Fruit fly (Drosophila melanogaster) whole organism, pupa: ENCODE data around the gene spirit.

ENCODE experiments used
- CG10348 ChIP-seq: fragments of 200-800 bp; sonication (Bioruptor generic); IDR thresholded peaks from 2 replicates; pipeline ENCODE4 v1.3.6; 2022; ENCODE audit warnings: missing biosample characterization, missing genetic modification characterization
- CG12605 ChIP-seq: fragments of 200-800 bp; sonication (Bioruptor generic); IDR thresholded peaks from 2 replicates; pipeline ENCODE4 v1.3.6; 2022; ENCODE audit warnings: missing biosample characterization, missing genetic modification characterization
- CG13204 ChIP-seq: fragments of 200-800 bp; sonication (Bioruptor generic); optimal IDR thresholded peaks from 2 replicates; lab custom pipeline; 2018; ENCODE audit warnings: missing biosample characterization, mild to moderate bottlenecking, missing genetic modification characterization, moderate library complexity
- CG14655 ChIP-seq: fragments of 200-800 bp; sonication (Bioruptor generic); optimal IDR thresholded peaks from 3 replicates; lab custom pipeline; 2017; ENCODE audit warnings: mild to moderate bottlenecking, missing biosample characterization, missing genetic modification reagents, missing genetic modification characterization
- CG15710 ChIP-seq: fragments of 200-800 bp; sonication (Bioruptor generic); optimal IDR thresholded peaks from 2 replicates; lab custom pipeline; 2018; ENCODE audit warnings: missing biosample characterization, mild to moderate bottlenecking, missing genetic modification characterization, moderate library complexity
- CG17806 ChIP-seq: fragments of 200-800 bp; sonication (Bioruptor generic); optimal IDR thresholded peaks from 2 replicates; lab custom pipeline; 2018; ENCODE audit warnings: missing biosample characterization, mild to moderate bottlenecking, missing genetic modification characterization, moderate library complexity
- CG32121 ChIP-seq: fragments of 200-800 bp; sonication (Bioruptor generic); IDR thresholded peaks from 2 replicates; pipeline ENCODE4 v1.3.6; 2022; ENCODE audit warnings: missing biosample characterization, missing genetic modification characterization
- CG34367 ChIP-seq: fragments of 200-800 bp; sonication (Bioruptor generic); optimal IDR thresholded peaks from 2 replicates; lab custom pipeline; 2018; ENCODE audit warnings: missing biosample characterization, mild to moderate bottlenecking, missing genetic modification characterization
- CG4496 ChIP-seq: fragments of 200-800 bp; sonication (Bioruptor generic); IDR thresholded peaks from 3 replicates; pipeline ENCODE4 v1.3.6; 2022; ENCODE audit warnings: missing biosample characterization, missing genetic modification characterization
- CG8159 ChIP-seq: fragments of 200-800 bp; sonication (Bioruptor generic); optimal IDR thresholded peaks from 3 replicates; lab custom pipeline; 2018; ENCODE audit warnings: missing biosample characterization, mild to moderate bottlenecking, missing genetic modification characterization, moderate library complexity
- CG8301 ChIP-seq: fragments of 200-800 bp; sonication (Bioruptor generic); optimal IDR thresholded peaks from 2 replicates; lab custom pipeline; 2018; ENCODE audit warnings: missing biosample characterization, mild to moderate bottlenecking, missing genetic modification characterization
- CG9948 ChIP-seq: fragments of 200-800 bp; sonication (Bioruptor generic); optimal IDR thresholded peaks from 2 replicates; lab custom pipeline; 2018; ENCODE audit warnings: missing biosample characterization, mild to moderate bottlenecking, missing genetic modification characterization, moderate library complexity
- D1 ChIP-seq: fragments of 200-800 bp; sonication (Bioruptor generic); optimal IDR thresholded peaks from 2 replicates; lab custom pipeline; 2018; ENCODE audit warnings: missing biosample characterization, mild to moderate bottlenecking, missing genetic modification characterization, moderate library complexity
- EcR ChIP-seq: fragments of 200-800 bp; sonication (Bioruptor generic); optimal IDR thresholded peaks from 3 replicates; lab custom pipeline; 2019; ENCODE audit warnings: missing biosample characterization, missing genetic modification characterization, mild to moderate bottlenecking, moderate library complexity, missing genetic modification reagents
- Ets98B ChIP-seq: fragments of 200-800 bp; sonication (Bioruptor generic); IDR thresholded peaks from 2 replicates; pipeline ENCODE4 v1.3.6; 2022; ENCODE audit warnings: missing biosample characterization, missing genetic modification characterization
- Pif1A ChIP-seq: fragments of 200-800 bp; sonication (Bioruptor generic); optimal IDR thresholded peaks from 3 replicates; lab custom pipeline; 2016; ENCODE audit warnings: missing biosample characterization, missing genetic modification characterization
- Pif1B ChIP-seq: fragments of 200-800 bp; sonication (Bioruptor generic); optimal IDR thresholded peaks from 3 replicates; lab custom pipeline; 2016; ENCODE audit warnings: missing biosample characterization, missing genetic modification characterization
- Snoo ChIP-seq: fragments of 200-800 bp; sonication (Bioruptor generic); optimal IDR thresholded peaks from 3 replicates; lab custom pipeline; 2017; ENCODE audit warnings: missing biosample characterization, mild to moderate bottlenecking, missing genetic modification characterization, inconsistent platforms
- fd96Ca ChIP-seq: fragments of 200-800 bp; sonication (Bioruptor generic); IDR thresholded peaks from 3 replicates; pipeline ENCODE4 v1.3.6; 2022; ENCODE audit warnings: missing biosample characterization, missing genetic modification characterization
- gl ChIP-seq: fragments of 200-800 bp; sonication (Bioruptor generic); optimal IDR thresholded peaks from 2 replicates; lab custom pipeline; 2018; ENCODE audit warnings: missing biosample characterization, mild to moderate bottlenecking, missing genetic modification characterization
- rn ChIP-seq: fragments of 200-800 bp; sonication (Bioruptor generic); IDR thresholded peaks from 2 replicates; pipeline ENCODE4 v1.3.6; 2022; ENCODE audit warnings: missing biosample characterization, missing genetic modification characterization

Gene spirit

dm6 chrX:8572939-8573594 lies at the start of gene spirit:
TSS of gene spirit (minus strand) at chrX:8573593.
- no peak for TF ChIP-seq gl (tag; lab: Kevin White, UChicago)
- no peak for TF ChIP-seq Snoo (tag; lab: Kevin White, UChicago)
- TF ChIP-seq fd96Ca (GFP tag; lab: Robert Waterston, UW): no peak
- no peak for TF ChIP-seq Pif1B (GFP tag; lab: Kevin White, UChicago)
- TF ChIP-seq rn: no peak
- no peak for TF ChIP-seq CG13204 (GFP tag; lab: Kevin White, UChicago)
- no peak for TF ChIP-seq CG17806
- no peak for TF ChIP-seq CG9948 (tag; lab: Kevin White, UChicago)
- TF ChIP-seq CG8159 (tag; lab: Kevin White, UChicago): no peak
- no peak for TF ChIP-seq CG32121
- TF ChIP-seq CG12605 (GFP tag; lab: Robert Waterston, UW): no peak
- TF ChIP-seq CG15710 (tag; lab: Kevin White, UChicago): no peak
- no peak for TF ChIP-seq EcR
- no peak for TF ChIP-seq CG34367 (tag; lab: Kevin White, UChicago)
- no peak for TF ChIP-seq Pif1A
- TF ChIP-seq Ets98B (GFP tag; lab: Robert Waterston, UW): 0 out of 2 replicates have a peak, but pooled peaks have one; percentile 10
- TF ChIP-seq CG10348 (GFP tag; lab: Robert Waterston, UW): no peak
- TF ChIP-seq CG8301 (tag; lab: Kevin White, UChicago): peak; percentile 1
- no peak for TF ChIP-seq CG4496 (GFP tag; lab: Robert Waterston, UW)
- no peak for TF ChIP-seq D1 (tag; lab: Kevin White, UChicago)
- peak; percentile 14 for TF ChIP-seq CG14655 (GFP tag; lab: Kevin White, UChicago)

DNA sequence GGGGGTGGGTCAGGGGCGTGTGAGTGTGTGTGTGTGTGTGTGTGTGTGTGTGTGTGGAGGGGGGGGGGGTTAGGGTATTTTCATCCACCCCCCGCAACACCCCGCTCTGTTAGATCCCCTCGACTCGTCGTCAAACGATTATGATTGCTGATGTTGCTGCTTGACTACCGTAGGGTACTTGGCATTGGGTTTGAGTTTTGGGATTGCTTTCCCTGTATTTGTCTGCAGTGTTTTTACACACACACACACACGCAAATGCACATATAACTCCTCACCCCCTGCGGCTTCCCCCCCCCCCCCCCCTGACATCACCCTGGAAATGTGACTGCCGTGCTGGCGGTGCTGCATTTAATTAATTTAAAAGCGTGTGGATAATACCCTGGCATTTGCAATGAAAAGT lies 49.0 kb upstream of the spirit start:
- TF ChIP-seq CG15710 (tag; lab: Kevin White, UChicago) (no peak), CG8159 (tag; lab: Kevin White, UChicago) (no peak), CG14655 (GFP tag; lab: Kevin White, UChicago) (no peak), CG9948 (tag; lab: Kevin White, UChicago) (no peak), CG8301 (tag; lab: Kevin White, UChicago) (no peak), CG10348 (GFP tag; lab: Robert Waterston, UW) (no peak), fd96Ca (GFP tag; lab: Robert Waterston, UW) (no peak), Ets98B (GFP tag; lab: Robert Waterston, UW) (no peak), Pif1B (GFP tag; lab: Kevin White, UChicago) (no peak), CG12605 (GFP tag; lab: Robert Waterston, UW) (no peak), rn (no peak), CG13204 (GFP tag; lab: Kevin White, UChicago) (no peak), CG32121 (no peak), EcR (no peak), Pif1A (no peak), CG4496 (GFP tag; lab: Robert Waterston, UW) (no peak)
- TF ChIP-seq, all 21 proteins: peak for 0

DNA sequence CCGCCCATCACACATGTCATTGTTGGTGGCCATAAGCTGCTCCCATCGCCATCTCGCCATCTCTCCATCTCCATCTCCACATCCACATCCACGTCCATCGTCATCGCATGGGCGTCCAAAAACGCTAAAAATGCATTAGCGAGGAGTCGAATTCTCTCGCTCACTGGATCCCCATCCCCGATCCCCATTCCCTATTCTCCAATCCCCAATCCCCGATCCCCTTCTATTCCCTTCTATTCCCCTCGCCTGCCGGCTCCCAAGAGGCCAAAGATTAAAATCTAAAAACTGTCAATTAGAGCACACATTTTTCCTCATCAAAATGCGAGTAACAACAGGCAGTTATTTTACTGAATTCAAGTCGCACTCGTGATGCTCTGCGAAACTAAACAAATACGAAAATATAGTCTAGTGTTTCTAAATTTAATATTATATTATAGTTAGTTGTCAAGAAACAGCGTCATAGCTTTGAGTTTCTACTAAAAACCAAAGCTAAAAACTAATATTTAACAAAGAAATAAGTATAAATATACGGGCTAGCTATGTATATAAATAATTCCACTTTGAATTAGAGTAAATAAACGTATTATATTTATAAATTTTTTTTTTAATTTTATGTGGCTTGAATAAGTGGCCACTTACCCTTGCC lies 43.5 kb upstream of the spirit start:
- no peak for TF ChIP-seq rn
- no peak for TF ChIP-seq CG4496 (GFP tag; lab: Robert Waterston, UW)
- TF ChIP-seq Snoo (tag; lab: Kevin White, UChicago): no peak
- TF ChIP-seq CG8301 (tag; lab: Kevin White, UChicago): no peak
- no peak for TF ChIP-seq CG32121
- no peak for TF ChIP-seq CG34367 (tag; lab: Kevin White, UChicago)
- TF ChIP-seq CG17806: no peak
- TF ChIP-seq CG9948 (tag; lab: Kevin White, UChicago): no peak
- no peak for TF ChIP-seq Pif1B (GFP tag; lab: Kevin White, UChicago)
- TF ChIP-seq fd96Ca (GFP tag; lab: Robert Waterston, UW): no peak
- TF ChIP-seq, all 21 proteins: peak for 0

dm6 chrX:8616280-8616679 lies 42.9 kb upstream of the spirit start:
- TF ChIP-seq Snoo (tag; lab: Kevin White, UChicago) (no peak), CG32121 (no peak), Pif1B (GFP tag; lab: Kevin White, UChicago) (no peak), D1 (tag; lab: Kevin White, UChicago) (no peak), CG9948 (tag; lab: Kevin White, UChicago) (no peak), gl (tag; lab: Kevin White, UChicago) (no peak), CG8159 (tag; lab: Kevin White, UChicago) (no peak), fd96Ca (GFP tag; lab: Robert Waterston, UW) (no peak), rn (no peak), CG17806 (no peak), Ets98B (GFP tag; lab: Robert Waterston, UW) (no peak), CG13204 (GFP tag; lab: Kevin White, UChicago) (no peak), CG15710 (tag; lab: Kevin White, UChicago) (no peak), CG4496 (GFP tag; lab: Robert Waterston, UW) (no peak)

DNA sequence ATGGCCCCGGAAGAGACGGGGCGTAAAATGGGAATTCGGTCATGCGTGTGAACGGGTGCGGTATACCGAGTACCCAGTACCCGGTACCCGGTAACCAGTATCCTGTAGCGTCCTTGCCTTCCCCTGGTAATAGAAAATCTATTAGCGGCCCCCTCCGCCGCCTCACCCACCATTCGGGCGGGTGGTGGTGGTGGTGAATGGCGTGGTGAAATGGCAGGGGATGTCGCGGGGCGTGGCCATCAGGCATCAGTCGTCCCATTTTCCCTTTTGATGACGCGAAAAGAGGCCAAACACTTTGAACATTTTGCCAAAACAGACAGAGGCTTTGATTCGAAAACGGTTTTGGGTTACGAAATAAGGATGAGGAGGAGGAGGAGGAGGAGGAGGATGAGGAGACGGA lies 34.5 kb upstream of the spirit start:
- no peak for TF ChIP-seq CG17806
- TF ChIP-seq CG8301 (tag; lab: Kevin White, UChicago): no peak
- TF ChIP-seq EcR: no peak
- TF ChIP-seq CG32121: no peak
- no peak for TF ChIP-seq Pif1A

dm6 chrX:8606206-8606605 lies 32.8 kb upstream of the spirit start, which contains the start of gene Caf1-180:
TSS of gene Caf1-180 (minus strand) at chrX:8606304.
- TF ChIP-seq CG10348 (GFP tag; lab: Robert Waterston, UW) (no peak), CG8159 (tag; lab: Kevin White, UChicago) (no peak), fd96Ca (GFP tag; lab: Robert Waterston, UW) (0 out of 3 replicates have a peak, but pooled peaks have one; percentile 11)
